Worm (Caenorhabditis elegans) whole organism, L4 larva: ENCODE data around the gene prx-19.

Source experiments
- F44E2.7 ChIP-seq: fragments of 200-800 bp; sonication (Bioruptor generic); IDR thresholded peaks from 2 replicates; pipeline ENCODE4 v2.1.2; 2022; ENCODE audit warnings: missing genetic modification characterization, missing compliant biosample characterization
- ZK546.5 ChIP-seq, 2 experiments: sonication (generic microtip); optimal IDR thresholded peaks; 2 replicates each; lab custom pipeline; 2017; ENCODE audit warnings: missing biosample characterization in 2 of 2, missing genetic modification characterization in 2 of 2
- ceh-82 ChIP-seq: sonication (generic microtip); optimal IDR thresholded peaks from 2 replicates; lab custom pipeline; 2017; ENCODE audit warnings: missing biosample characterization, missing genetic modification characterization
- daf-12 ChIP-seq: fragments of 150-350 bp; optimal IDR thresholded peaks from 2 replicates; lab custom pipeline; 2014; ENCODE audit warnings: missing biosample characterization, missing genetic modification reagents, missing genetic modification characterization
- dve-1 ChIP-seq: sonication (generic microtip); optimal IDR thresholded peaks from 2 replicates; lab custom pipeline; 2017; ENCODE audit warnings: antibody characterized with exemption, mild to moderate bottlenecking, missing genetic modification characterization, missing compliant biosample characterization; ENCODE audit not compliant: insufficient read depth
- egl-27 ChIP-seq: sonication (generic microtip); optimal IDR thresholded peaks from 3 replicates; lab custom pipeline; 2017; ENCODE audit warnings: missing biosample characterization, missing genetic modification reagents, missing genetic modification characterization
- fos-1 ChIP-seq: fragments of 150-350 bp; optimal IDR thresholded peaks from 2 replicates; lab custom pipeline; 2014; ENCODE audit warnings: missing biosample characterization, missing genetic modification characterization
- nhr-237 ChIP-seq: sonication (generic microtip); optimal IDR thresholded peaks from 2 replicates; lab custom pipeline; 2017; ENCODE audit warnings: missing biosample characterization, missing genetic modification characterization
- nhr-28 ChIP-seq: fragments of 150-350 bp; optimal IDR thresholded peaks from 2 replicates; lab custom pipeline; 2014; ENCODE audit warnings: missing biosample characterization, missing genetic modification characterization
- nhr-77 ChIP-seq: fragments of 150-350 bp; optimal IDR thresholded peaks from 2 replicates; lab custom pipeline; 2014; ENCODE audit warnings: missing biosample characterization, missing genetic modification characterization
- skn-1 ChIP-seq: fragments of 150-350 bp; optimal IDR thresholded peaks from 2 replicates; lab custom pipeline; 2014; ENCODE audit warnings: missing biosample characterization, missing genetic modification characterization
- snpc-4 ChIP-seq: fragments of 150-350 bp; optimal IDR thresholded peaks from 2 replicates; lab custom pipeline; 2014; ENCODE audit warnings: missing biosample characterization, missing genetic modification characterization

DNA sequence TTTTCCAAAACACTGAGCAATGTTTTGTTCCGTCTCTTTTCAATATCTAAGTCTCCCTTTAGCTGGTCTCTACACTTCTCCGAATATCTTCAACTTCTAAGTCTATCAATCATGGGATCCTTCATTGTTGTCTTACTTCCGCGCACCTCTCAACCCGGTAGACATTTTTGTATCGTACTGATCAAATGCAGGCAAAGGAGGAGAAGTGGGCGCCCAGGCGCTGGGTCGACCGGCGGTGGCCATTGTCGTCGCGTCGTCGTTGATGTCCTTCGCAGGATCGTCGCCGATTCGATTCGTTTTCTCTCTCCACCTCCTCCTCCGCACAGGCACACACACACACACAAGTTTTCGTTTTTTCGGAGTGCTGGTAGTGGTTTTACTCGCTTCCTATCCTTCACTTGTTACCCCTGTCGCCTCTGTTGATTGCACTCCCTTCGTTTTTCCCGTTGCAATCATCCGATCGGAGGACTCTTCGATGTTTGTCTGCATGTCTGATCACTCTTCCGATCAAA lies 7.7 kb downstream of the prx-19 start:
- TF ChIP-seq F44E2.7 (GFP tag; lab: Robert Waterston, UW) (no peak), ZK546.5 (tag; optimal IDR thresholded peaks at IDR 0.05; lab: Kevin White, UChicago) (no peak), dve-1 (tag; lab: Kevin White, UChicago) (no peak), ceh-82 (no peak), snpc-4 (tag; lab: Kevin White, UChicago) (no peak), daf-12 (tag; lab: Kevin White, UChicago) (no peak), egl-27 (tag; lab: Kevin White, UChicago) (no peak), skn-1 (tag; lab: Kevin White, UChicago) (no peak), nhr-237 (no peak), fos-1 (no peak), nhr-77 (no peak), nhr-28 (tag; lab: Kevin White, UChicago) (no peak)
